Worm (Caenorhabditis elegans): ENCODE results near the gene F42H10.6.

DNA sequence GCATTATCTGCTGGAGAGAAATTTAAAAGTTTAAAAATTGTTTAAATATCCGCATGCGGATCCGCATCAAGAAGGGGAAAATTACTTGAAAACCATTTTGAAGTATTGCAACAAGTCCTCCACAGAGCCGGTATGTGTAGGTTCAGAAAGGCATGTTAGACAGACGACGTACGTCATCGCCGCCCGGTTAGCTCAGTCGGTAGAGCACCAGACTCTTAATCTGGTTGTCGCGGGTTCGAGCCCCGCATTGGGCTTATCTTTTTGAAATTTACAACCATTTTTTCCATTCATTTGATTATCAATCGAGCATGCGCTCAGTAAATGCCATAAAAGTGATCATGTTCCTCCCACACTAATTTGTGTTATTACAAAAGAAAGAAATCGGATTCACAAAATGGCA lies 7.0 kb downstream of the F42H10.6 start:
- TF ChIP-seq hmg-4 (GFP tag; optimal IDR thresholded peaks at IDR 0.05) (no peak), tbx-11 (GFP tag; IDR thresholded peaks at IDR 0.05) (no peak), F13C5.2 (tag; optimal IDR thresholded peaks at IDR 0.05) (no peak), ama-1 (optimal IDR thresholded peaks at IDR 0.05) (no peak), ceh-36 (tag; optimal IDR thresholded peaks at IDR 0.05) (no peak), hmbx-1 (tag; optimal IDR thresholded peaks at IDR 0.05) (no peak), B0310.2 (tag; optimal IDR thresholded peaks at IDR 0.05) (no peak), aly-1 (tag; optimal IDR thresholded peaks at IDR 0.05) (no peak), scrt-1 (GFP tag; IDR thresholded peaks at IDR 0.05) (0 out of 2 replicates have a peak, but pooled peaks have one; percentile 16), pes-1 (GFP tag; IDR thresholded peaks at IDR 0.05) (no peak), ceh-13 (GFP tag; optimal IDR thresholded peaks at IDR 0.05) (no peak), hnd-1 (tag; optimal IDR thresholded peaks at IDR 0.05) (no peak), flt-1 (GFP tag; IDR thresholded peaks at IDR 0.05) (no peak), tra-4 (tag; optimal IDR thresholded peaks at IDR 0.05) (no peak)
